Worm (Caenorhabditis elegans) whole organism, L4/young adult: ENCODE results near the gene col-10.

Experiments used
- W03F9.2 ChIP-seq: fragments of 150-350 bp; optimal IDR thresholded peaks from 2 replicates; lab custom pipeline; 2014; ENCODE audit warnings: missing biosample characterization, missing genetic modification characterization
- him-1 ChIP-seq: sonication (generic microtip); optimal IDR thresholded peaks from 2 replicates; lab custom pipeline; 2016; ENCODE audit warnings: missing genotype, missing genetic modification reagents, missing genetic modification characterization, missing compliant biosample characterization

ce11 chrV:9172989-9173388 is 7.9 kb upstream of the col-10 start, which contains the start of gene gad-3:
- TF ChIP-seq him-1 (tag; lab: Kevin White, UChicago), result no peak
- no peak for TF ChIP-seq W03F9.2
